Fruit fly (Drosophila melanogaster): Measurements from ENCODE around the gene maca.

DNA sequence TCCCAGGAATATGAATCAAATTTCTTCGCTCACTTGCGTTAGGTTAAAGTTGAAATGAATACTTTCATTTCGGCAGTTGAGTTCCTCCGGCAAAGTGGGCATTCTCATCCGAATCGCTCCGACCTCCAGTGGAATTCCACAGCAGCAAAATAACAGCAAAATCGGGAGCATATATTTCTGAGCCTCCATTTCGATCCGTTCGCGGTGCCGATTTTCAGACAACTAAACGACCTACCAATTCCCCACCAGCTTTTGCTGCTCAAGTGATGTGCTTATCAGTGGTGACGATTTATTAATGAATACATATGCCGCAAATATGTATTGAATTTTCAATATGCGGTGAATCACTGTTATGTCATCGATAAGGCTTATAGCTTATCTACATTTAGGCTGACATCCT is 14.2 kb downstream of the maca start, which contains the start of gene CG44014:
- TF ChIP-seq CG11617 (GFP tag; optimal IDR thresholded peaks at IDR 0.05) (no peak), CG7101 (tag; optimal IDR thresholded peaks at IDR 0.05) (no peak), toe (GFP tag; optimal IDR thresholded peaks at IDR 0.05) (no peak), CG1620 (GFP tag; optimal IDR thresholded peaks at IDR 0.05) (no peak), CG5204 (GFP tag; optimal IDR thresholded peaks at IDR 0.05) (no peak)

Measured in whole organism, adult.